Worm (Caenorhabditis elegans) whole organism, early embryonic: ENCODE results near the gene F49F1.5.

Source experiments
- F13C5.2 ChIP-seq: sonication (generic microtip); optimal IDR thresholded peaks from 2 replicates; lab custom pipeline; 2017; ENCODE audit warnings: mild to moderate bottlenecking, missing genetic modification characterization, inconsistent platforms, missing compliant biosample characterization
- aly-1 ChIP-seq: sonication (generic microtip); optimal IDR thresholded peaks from 2 replicates; lab custom pipeline; 2016; ENCODE audit warnings: missing genetic modification characterization, missing compliant biosample characterization
- ets-7 ChIP-seq: sonication (generic microtip); optimal IDR thresholded peaks from 2 replicates; lab custom pipeline; 2016; ENCODE audit warnings: missing genotype, missing genetic modification characterization, missing compliant biosample characterization
- pes-1 ChIP-seq: fragments of 200-800 bp; sonication (Bioruptor generic); IDR thresholded peaks from 2 replicates; pipeline ENCODE4 v1.3.6; 2022; ENCODE audit warnings: missing genetic modification reagents, missing genetic modification characterization, missing compliant biosample characterization

DNA sequence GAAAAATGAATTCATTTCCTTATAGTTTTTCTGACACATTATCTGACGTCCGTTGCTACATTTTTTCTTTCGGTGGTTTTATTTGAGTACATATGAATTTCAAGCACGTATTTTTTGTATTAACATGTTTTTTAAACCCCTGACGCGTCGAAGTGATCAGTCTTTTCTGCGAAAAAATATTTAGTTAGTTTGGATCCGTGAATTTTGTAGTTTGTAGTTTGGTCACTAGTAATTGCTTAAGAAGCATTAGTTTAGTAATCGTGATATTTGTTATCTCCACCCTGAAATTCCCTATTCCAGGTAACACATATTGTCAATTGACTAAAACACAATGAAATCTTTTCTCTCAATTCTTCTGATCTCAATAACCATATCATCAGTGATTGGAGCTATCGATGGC is 11.4 kb downstream of the F49F1.5 start, which contains the start of gene C35B1.7:
- TF ChIP-seq F13C5.2 (tag; lab: Kevin White, UChicago) (no peak), ets-7 (no peak), pes-1 (GFP tag; lab: Robert Waterston, UW) (no peak), aly-1 (tag; lab: Kevin White, UChicago) (no peak)
